Worm (Caenorhabditis elegans) whole organism, L4 larva: Measurements from ENCODE around the gene ccpp-6.

Source experiments
- D1046.2 ChIP-seq: fragments of 200-800 bp; sonication (Bioruptor generic); IDR thresholded peaks from 2 replicates; pipeline ENCODE4 v1.3.6; 2022; ENCODE audit warnings: missing genetic modification characterization, missing compliant biosample characterization
- F10B5.3 ChIP-seq: sonication (generic microtip); optimal IDR thresholded peaks from 2 replicates; lab custom pipeline; 2016; ENCODE audit warnings: mild to moderate bottlenecking, missing genetic modification characterization, missing compliant biosample characterization
- F26F4.8 ChIP-seq: fragments of 200-800 bp; sonication (Bioruptor generic); conservative IDR thresholded peaks from 2 replicates; pipeline ENCODE4 v1.3.6; 2022; ENCODE audit warnings: missing genetic modification characterization, missing compliant biosample characterization
- F37D6.2 ChIP-seq: sonication (generic microtip); optimal IDR thresholded peaks from 2 replicates; lab custom pipeline; 2016; ENCODE audit warnings: mild to moderate bottlenecking, missing genetic modification characterization, missing compliant biosample characterization
- F44E2.7 ChIP-seq: fragments of 200-800 bp; sonication (Bioruptor generic); IDR thresholded peaks from 2 replicates; pipeline ENCODE4 v2.1.2; 2022; ENCODE audit warnings: missing genetic modification characterization, missing compliant biosample characterization
- R02D3.7 ChIP-seq: fragments of 150-350 bp; sonication (generic microtip); optimal IDR thresholded peaks from 3 replicates; lab custom pipeline; 2014; ENCODE audit warnings: missing biosample characterization, missing genetic modification characterization
- T20F7.1 ChIP-seq: fragments of 200-800 bp; sonication (Bioruptor generic); optimal IDR thresholded peaks from 2 replicates; lab custom pipeline; 2018; ENCODE audit warnings: mild to moderate bottlenecking, missing genetic modification characterization, missing compliant biosample characterization
- Y48G9A.11 ChIP-seq: fragments of 200-800 bp; sonication (Bioruptor generic); IDR thresholded peaks from 2 replicates; pipeline ENCODE4 v1.3.6; 2022; ENCODE audit warnings: missing genetic modification reagents, missing genetic modification characterization, missing compliant biosample characterization
- Y5F2A.4 ChIP-seq: fragments of 200-800 bp; sonication (Bioruptor generic); optimal IDR thresholded peaks from 2 replicates; lab custom pipeline; 2018; ENCODE audit warnings: mild to moderate bottlenecking, missing genetic modification characterization, missing compliant biosample characterization
- Y75B8A.6 ChIP-seq: fragments of 200-800 bp; sonication (Bioruptor generic); IDR thresholded peaks from 2 replicates; pipeline ENCODE4 v1.3.6; 2022; ENCODE audit warnings: missing genetic modification reagents, missing genetic modification characterization, missing compliant biosample characterization
- aha-1 ChIP-seq: fragments of 150-350 bp; peaks from one replicate; lab custom pipeline; 2014; ENCODE audit warnings: missing biosample characterization, missing genetic modification characterization
- aly-2 ChIP-seq: sonication (generic microtip); optimal IDR thresholded peaks from 2 replicates; lab custom pipeline; 2018; ENCODE audit warnings: missing biosample characterization, missing genetic modification characterization
- ama-1 ChIP-seq: fragments of 150-350 bp; optimal IDR thresholded peaks from 2 replicates; lab custom pipeline; 2014; ENCODE audit warnings: inconsistent platforms, mixed read lengths
- ceh-62 ChIP-seq: sonication (generic microtip); optimal IDR thresholded peaks from 2 replicates; lab custom pipeline; 2017; ENCODE audit warnings: missing biosample characterization, missing genetic modification characterization
- ceh-82 ChIP-seq: sonication (generic microtip); optimal IDR thresholded peaks from 2 replicates; lab custom pipeline; 2017; ENCODE audit warnings: missing biosample characterization, missing genetic modification characterization
- ctbp-1 ChIP-seq: fragments of 200-800 bp; sonication (Bioruptor generic); IDR thresholded peaks from 2 replicates; pipeline ENCODE4 v1.3.6; 2022; ENCODE audit warnings: missing genetic modification reagents, missing genetic modification characterization, missing compliant biosample characterization
- dmd-8 ChIP-seq: fragments of 200-800 bp; sonication (Bioruptor generic); IDR thresholded peaks from 2 replicates; pipeline ENCODE4 v1.3.6; 2022; ENCODE audit warnings: missing genetic modification characterization, missing compliant biosample characterization
- dmd-9 ChIP-seq: fragments of 200-800 bp; sonication (Bioruptor generic); IDR thresholded peaks from 2 replicates; pipeline ENCODE4 v1.3.6; 2022; ENCODE audit warnings: missing genetic modification reagents, missing genetic modification characterization, missing compliant biosample characterization
- duxl-1 ChIP-seq: sonication (generic microtip); optimal IDR thresholded peaks from 2 replicates; lab custom pipeline; 2016; ENCODE audit warnings: mild to moderate bottlenecking, missing genetic modification characterization, moderate library complexity, missing compliant biosample characterization; ENCODE audit not compliant: poor library complexity
- egl-27 ChIP-seq: sonication (generic microtip); optimal IDR thresholded peaks from 3 replicates; lab custom pipeline; 2017; ENCODE audit warnings: missing biosample characterization, missing genetic modification reagents, missing genetic modification characterization
- fkh-10 ChIP-seq: fragments of 150-350 bp; optimal IDR thresholded peaks from 2 replicates; lab custom pipeline; 2014; ENCODE audit warnings: missing biosample characterization, missing genetic modification reagents, missing genetic modification characterization
- jun-1 ChIP-seq: fragments of 150-350 bp; optimal IDR thresholded peaks from 2 replicates; lab custom pipeline; 2014; ENCODE audit warnings: missing biosample characterization, missing genetic modification reagents, missing genetic modification characterization
- lim-7 ChIP-seq: fragments of 200-800 bp; sonication (Bioruptor generic); IDR thresholded peaks from 2 replicates; pipeline ENCODE4 v1.3.6; 2022; ENCODE audit warnings: missing genetic modification characterization, missing compliant biosample characterization
- lin-1 ChIP-seq: fragments of 200-800 bp; sonication (Bioruptor generic); IDR thresholded peaks from 2 replicates; pipeline ENCODE4 v1.3.6; 2022; ENCODE audit warnings: missing genetic modification reagents, missing genetic modification characterization, missing compliant biosample characterization
- lin-13 ChIP-seq: fragments of 150-350 bp; optimal IDR thresholded peaks from 2 replicates; lab custom pipeline; 2014; ENCODE audit warnings: missing biosample characterization, missing genetic modification reagents, missing genetic modification characterization
- lin-38 ChIP-seq: fragments of 200-800 bp; sonication (Bioruptor generic); IDR thresholded peaks from 2 replicates; pipeline ENCODE4 v1.3.6; 2022; ENCODE audit warnings: missing genetic modification reagents, missing genetic modification characterization, missing compliant biosample characterization
- madf-5 ChIP-seq, 2 experiments: fragments of 200-800 bp; sonication (Bioruptor generic); IDR thresholded peaks; 2 replicates each; pipeline ENCODE4 v1.3.6; 2022; ENCODE audit warnings: missing compliant biosample characterization in 2 of 2, missing genetic modification characterization in 2 of 2
- mdt-29 ChIP-seq: fragments of 200-800 bp; sonication (Bioruptor generic); IDR thresholded peaks from 2 replicates; pipeline ENCODE4 v1.3.6; 2022; ENCODE audit warnings: missing genetic modification reagents, missing genetic modification characterization, missing compliant biosample characterization
- mxl-3 ChIP-seq: fragments of 200-800 bp; sonication (Bioruptor generic); optimal IDR thresholded peaks from 2 replicates; lab custom pipeline; 2018; ENCODE audit warnings: mild to moderate bottlenecking, missing genetic modification characterization, missing compliant biosample characterization
- nhr-10 ChIP-seq: fragments of 150-350 bp; optimal IDR thresholded peaks from 2 replicates; lab custom pipeline; 2014; ENCODE audit warnings: missing biosample characterization, missing genetic modification characterization
- nhr-102 ChIP-seq: sonication (generic microtip); optimal IDR thresholded peaks from 2 replicates; lab custom pipeline; 2016; ENCODE audit warnings: mild to moderate bottlenecking, missing genetic modification characterization, moderate library complexity, missing compliant biosample characterization
- nhr-237 ChIP-seq: sonication (generic microtip); optimal IDR thresholded peaks from 2 replicates; lab custom pipeline; 2017; ENCODE audit warnings: missing biosample characterization, missing genetic modification characterization
- nhr-41 ChIP-seq: fragments of 200-800 bp; sonication (Bioruptor generic); IDR thresholded peaks from 2 replicates; pipeline ENCODE4 v1.3.6; 2022; ENCODE audit warnings: missing genetic modification reagents, missing genetic modification characterization, missing compliant biosample characterization
- nhr-42 ChIP-seq: fragments of 200-800 bp; sonication (Bioruptor generic); IDR thresholded peaks from 2 replicates; pipeline ENCODE4 v1.3.6; 2022; ENCODE audit warnings: missing genetic modification characterization, missing compliant biosample characterization
- nhr-48 ChIP-seq: sonication (generic microtip); optimal IDR thresholded peaks from 2 replicates; lab custom pipeline; 2016; ENCODE audit warnings: mild to moderate bottlenecking, missing genetic modification characterization, missing compliant biosample characterization
- nhr-6 ChIP-seq: fragments of 150-350 bp; optimal IDR thresholded peaks from 2 replicates; lab custom pipeline; 2014; ENCODE audit warnings: missing biosample characterization, missing genetic modification characterization
- nhr-76 ChIP-seq: fragments of 150-350 bp; optimal IDR thresholded peaks from 2 replicates; lab custom pipeline; 2014; ENCODE audit warnings: missing biosample characterization, missing genetic modification characterization
- pha-4 ChIP-seq, 2 experiments: fragments of 150-350 bp in 1 of 2; fragments of 200-800 bp in 1 of 2; sonication (Bioruptor generic) in 1 of 2; IDR thresholded peaks in 1 of 2; optimal IDR thresholded peaks in 1 of 2; 2 replicates each; pipeline versions ENCODE4 v1.3.6 to Lab custom; 2014 to 2022; ENCODE audit warnings: missing genetic modification characterization in 2 of 2, missing genetic modification reagents in 2 of 2, missing biosample characterization in 1 of 2, missing compliant biosample characterization in 1 of 2
- php-3 ChIP-seq: fragments of 200-800 bp; sonication (Bioruptor generic); IDR thresholded peaks from 2 replicates; pipeline ENCODE4 v1.3.6; 2022; ENCODE audit warnings: missing genetic modification reagents, missing genetic modification characterization, missing compliant biosample characterization
- pqm-1 ChIP-seq: sonication (generic microtip); optimal IDR thresholded peaks from 2 replicates; lab custom pipeline; 2017; ENCODE audit warnings: missing biosample characterization, missing genetic modification characterization
- saeg-2 ChIP-seq: fragments of 200-800 bp; sonication (Bioruptor generic); IDR thresholded peaks from 2 replicates; pipeline ENCODE4 v1.3.6; 2022; ENCODE audit warnings: missing genetic modification reagents, missing genetic modification characterization, missing compliant biosample characterization
- sdz-12 ChIP-seq: fragments of 200-800 bp; sonication (Bioruptor generic); optimal IDR thresholded peaks from 2 replicates; lab custom pipeline; 2018; ENCODE audit warnings: mild to moderate bottlenecking, missing genetic modification characterization, missing compliant biosample characterization
- spr-1 ChIP-seq: sonication (generic microtip); optimal IDR thresholded peaks from 2 replicates; lab custom pipeline; 2016; ENCODE audit warnings: mild to moderate bottlenecking, missing genetic modification characterization, missing compliant biosample characterization
- tag-97 ChIP-seq: fragments of 200-800 bp; sonication (Bioruptor generic); IDR thresholded peaks from 2 replicates; pipeline ENCODE4 v1.3.6; 2022; ENCODE audit warnings: missing genetic modification characterization, missing compliant biosample characterization
- tra-1 ChIP-seq: fragments of 200-800 bp; sonication (Bioruptor generic); IDR thresholded peaks from 2 replicates; pipeline ENCODE4 v1.3.6; 2022; ENCODE audit warnings: missing genetic modification reagents, missing genetic modification characterization, missing compliant biosample characterization
- unc-62 ChIP-seq, 3 experiments: fragments of 150-350 bp in 1 of 3; sonication (generic microtip); optimal IDR thresholded peaks in 2 of 3; peaks in 1 of 3; 1 replicate in 1 of 3; 2 replicates in 2 of 3; lab custom pipeline; 2014 to 2017; ENCODE audit warnings: missing biosample characterization in 3 of 3, missing genetic modification characterization in 3 of 3, missing genetic modification reagents in 3 of 3, missing genotype in 1 of 3
- vab-7 ChIP-seq: fragments of 200-800 bp; sonication (Bioruptor generic); IDR thresholded peaks from 2 replicates; pipeline ENCODE4 v1.3.6; 2022; ENCODE audit warnings: missing genetic modification reagents, missing genetic modification characterization, missing compliant biosample characterization
- zfp-2 ChIP-seq: sonication (generic microtip); optimal IDR thresholded peaks from 2 replicates; lab custom pipeline; 2016; ENCODE audit warnings: mild to moderate bottlenecking, missing genetic modification characterization, missing compliant biosample characterization
- zfp-3 ChIP-seq: fragments of 200-800 bp; sonication (Bioruptor generic); conservative IDR thresholded peaks from 2 replicates; pipeline ENCODE4 v1.3.6; 2022; ENCODE audit warnings: missing genetic modification reagents, missing genetic modification characterization, missing compliant biosample characterization
- ztf-7 ChIP-seq: fragments of 150-350 bp; optimal IDR thresholded peaks from 2 replicates; lab custom pipeline; 2014; ENCODE audit warnings: missing biosample characterization, missing genetic modification characterization

The ccpp-6 gene

ce11 chrII:5339547-5339946, 47.6 kb downstream of the ccpp-6 start:
- no peak for TF ChIP-seq ztf-7
- peak; percentile 90 for TF ChIP-seq aha-1
- TF ChIP-seq unc-62 (GFP tag; optimal IDR thresholded peaks at IDR 0.05 in 1 of 2; lab: Kevin White, UChicago), result peak in 1 of 2 experiments; percentile 81
- no peak for TF ChIP-seq unc-62 (tag; optimal IDR thresholded peaks at IDR 0.05; lab: Kevin White, UChicago)
- TF ChIP-seq pqm-1 (tag; lab: Kevin White, UChicago), result no peak
- no peak for TF ChIP-seq nhr-6 (tag; lab: Kevin White, UChicago)

ce11 chrII:5338301-5338700, 48.8 kb downstream of the ccpp-6 start:
- TF ChIP-seq lin-1 (GFP tag; lab: Robert Waterston, UW), result no peak
- no peak for TF ChIP-seq Y48G9A.11
- no peak for TF ChIP-seq saeg-2
- no peak; the same call in 1 of the 2 replicates for TF ChIP-seq php-3
- TF ChIP-seq egl-27, result no peak
- TF ChIP-seq tra-1 (GFP tag; lab: Robert Waterston, UW), result 0 out of 2 replicates have a peak, but pooled peaks have one; percentile 20
- no peak for TF ChIP-seq nhr-6 (tag; lab: Kevin White, UChicago)
- TF ChIP-seq F44E2.7, result no peak
- TF ChIP-seq vab-7, result no peak
- peak; percentile 8; the same call in 1 of the 2 replicates for TF ChIP-seq lin-38 (GFP tag; lab: Robert Waterston, UW)
- TF ChIP-seq fkh-10 (GFP tag; lab: Kevin White, UChicago), result no peak
- no peak for TF ChIP-seq spr-1 (tag; lab: Kevin White, UChicago)
- TF ChIP-seq ceh-82 (tag; lab: Kevin White, UChicago), result no peak
- TF ChIP-seq sdz-12 (GFP tag; lab: Kevin White, UChicago), result no peak
- no peak for TF ChIP-seq nhr-41 (GFP tag; lab: Robert Waterston, UW)
- TF ChIP-seq F10B5.3, result no peak
- no peak for TF ChIP-seq dmd-9
- TF ChIP-seq madf-5 (GFP tag; IDR thresholded peaks at IDR 0.05; lab: Robert Waterston, UW), result no peak
- TF ChIP-seq T20F7.1 (GFP tag; lab: Kevin White, UChicago), result no peak
- TF ChIP-seq R02D3.7 (tag; lab: Kevin White, UChicago), result no peak
- no peak for TF ChIP-seq duxl-1 (tag; lab: Kevin White, UChicago)
- TF ChIP-seq aha-1, result peak; percentile 91
- peak; percentile 20 for TF ChIP-seq jun-1 (tag; lab: Kevin White, UChicago)
- TF ChIP-seq dmd-8 (GFP tag; lab: Robert Waterston, UW), result no peak
- TF ChIP-seq F37D6.2 (tag; lab: Kevin White, UChicago), result no peak
- TF ChIP-seq nhr-10 (tag; lab: Kevin White, UChicago), result no peak
- TF ChIP-seq pha-4 (GFP tag; IDR thresholded peaks at IDR 0.05; lab: Robert Waterston, UW), result no peak
- peak; percentile 92 for TF ChIP-seq pha-4 (tag; optimal IDR thresholded peaks at IDR 0.05; lab: Kevin White, UChicago)
- TF ChIP-seq D1046.2, result no peak
- no peak for TF ChIP-seq lin-13
- TF ChIP-seq Y5F2A.4 (GFP tag; lab: Kevin White, UChicago), result no peak
- no peak for TF ChIP-seq zfp-2 (tag; lab: Kevin White, UChicago)
- TF ChIP-seq mdt-29 (GFP tag; lab: Robert Waterston, UW), result no peak
- no peak for TF ChIP-seq ctbp-1 (GFP tag; lab: Robert Waterston, UW)
- TF ChIP-seq ceh-62 (tag; lab: Kevin White, UChicago), result no peak
- no peak for TF ChIP-seq Y75B8A.6
- TF ChIP-seq ztf-7, result no peak
- no peak for TF ChIP-seq aly-2 (tag; lab: Kevin White, UChicago)
- no peak for TF ChIP-seq tag-97 (GFP tag; lab: Robert Waterston, UW)
- TF ChIP-seq nhr-48, result no peak
- TF ChIP-seq mxl-3 (GFP tag; lab: Kevin White, UChicago), result no peak
- no peak for TF ChIP-seq nhr-237 (tag; lab: Kevin White, UChicago)
- TF ChIP-seq F26F4.8 (GFP tag; lab: Robert Waterston, UW), result no peak
- no peak for TF ChIP-seq zfp-3 (GFP tag; lab: Robert Waterston, UW)
- TF ChIP-seq nhr-76 (tag; lab: Kevin White, UChicago), result no peak
- TF ChIP-seq nhr-42 (GFP tag; lab: Robert Waterston, UW), result no peak
- peak; percentile 31 for TF ChIP-seq ama-1
- no peak for TF ChIP-seq lim-7 (GFP tag; lab: Robert Waterston, UW)
- no peak for TF ChIP-seq nhr-102 (tag; lab: Kevin White, UChicago)
